Fruit fly (Drosophila melanogaster) whole organism, wandering third instar larva: Measurements from ENCODE around the gene CG18178.

Experiments used
- CG32264 ChIP-seq: fragments of 200-800 bp; sonication (Bioruptor generic); optimal IDR thresholded peaks from 2 replicates; lab custom pipeline; 2016; ENCODE audit warnings: missing biosample characterization, missing genetic modification characterization
- CG9705 ChIP-seq: fragments of 200-800 bp; sonication (Bioruptor generic); optimal IDR thresholded peaks from 2 replicates; lab custom pipeline; 2018; ENCODE audit warnings: missing biosample characterization, mild to moderate bottlenecking, missing genetic modification characterization
- CrebA ChIP-seq: fragments of 200-800 bp; sonication (Bioruptor generic); optimal IDR thresholded peaks from 2 replicates; lab custom pipeline; 2016; ENCODE audit warnings: missing biosample characterization, mild to moderate bottlenecking, missing genetic modification characterization, borderline replicate concordance
- Dfd ChIP-seq: fragments of >200 bp; optimal IDR thresholded peaks from 2 replicates; lab custom pipeline; 2017; ENCODE audit warnings: missing biosample characterization, missing genetic modification characterization
- Dif ChIP-seq: fragments of 200-275, 200-300 bp; sonication (Bioruptor generic); optimal IDR thresholded peaks from 2 replicates; lab custom pipeline; 2018; ENCODE audit warnings: missing biosample characterization, missing genetic modification characterization; ENCODE audit not compliant: partially characterized antibody
- GATAd ChIP-seq: sonication (Bioruptor generic); optimal IDR thresholded peaks from 2 replicates; lab custom pipeline; 2016; ENCODE audit warnings: missing biosample characterization, missing genetic modification characterization
- HLH106 ChIP-seq: fragments of 200-800 bp; optimal IDR thresholded peaks from 3 replicates; lab custom pipeline; 2019; ENCODE audit warnings: missing biosample characterization, mild to moderate bottlenecking, missing genetic modification characterization, moderate library complexity
- Hnf4 ChIP-seq: fragments of 200-800 bp; sonication (Bioruptor generic); optimal IDR thresholded peaks from 2 replicates; lab custom pipeline; 2016; ENCODE audit warnings: missing biosample characterization, mild to moderate bottlenecking, missing genetic modification characterization
- Hr78 ChIP-seq: fragments of >200 bp; optimal IDR thresholded peaks from 2 replicates; lab custom pipeline; 2017; ENCODE audit warnings: missing biosample characterization, missing genetic modification characterization
- Hr83 ChIP-seq: fragments of 200-300 bp; sonication (Bioruptor generic); optimal IDR thresholded peaks from 2 replicates; lab custom pipeline; 2016; ENCODE audit warnings: missing biosample characterization, mild to moderate bottlenecking, missing genetic modification characterization, moderate library complexity; ENCODE audit not compliant: poor library complexity, severe bottlenecking
- Jra ChIP-seq: sonication (Bioruptor generic); optimal IDR thresholded peaks from 2 replicates; lab custom pipeline; 2016; ENCODE audit warnings: missing biosample characterization, missing genetic modification characterization
- Mio ChIP-seq: sonication (Bioruptor generic); optimal IDR thresholded peaks from 2 replicates; lab custom pipeline; 2016; ENCODE audit warnings: missing biosample characterization, missing genetic modification characterization
- Myc ChIP-seq: fragments of >200 bp; optimal IDR thresholded peaks from 2 replicates; lab custom pipeline; 2017
- N ChIP-seq: fragments of >200 bp; optimal IDR thresholded peaks from 2 replicates; lab custom pipeline; 2018; ENCODE audit warnings: missing biosample characterization, missing external identifiers, missing genetic modification characterization
- OdsH ChIP-seq: fragments of 200-800 bp; sonication (Bioruptor generic); optimal IDR thresholded peaks from 2 replicates; lab custom pipeline; 2016; ENCODE audit warnings: missing biosample characterization, mild to moderate bottlenecking, missing genetic modification characterization
- Rel ChIP-seq, 2 experiments: fragments of 200-800 bp; sonication (Bioruptor generic) in 1 of 2; optimal IDR thresholded peaks; 2 replicates in 1 of 2; 3 replicates in 1 of 2; lab custom pipeline; 2016 to 2019; ENCODE audit warnings: mild to moderate bottlenecking in 2 of 2, missing biosample characterization in 2 of 2, missing genetic modification characterization in 2 of 2, moderate library complexity in 1 of 2
- Sp1 ChIP-seq: fragments of 200-800 bp; sonication (Bioruptor generic); optimal IDR thresholded peaks from 3 replicates; lab custom pipeline; 2019; ENCODE audit warnings: missing biosample characterization, mild to moderate bottlenecking, missing genetic modification characterization, moderate library complexity
- Vsx2 ChIP-seq: fragments of 200-300, 225-300 bp; sonication (Bioruptor generic); optimal IDR thresholded peaks from 2 replicates; lab custom pipeline; 2018; ENCODE audit warnings: missing biosample characterization, missing genetic modification characterization; ENCODE audit not compliant: partially characterized antibody
- br ChIP-seq: fragments of 200-800 bp; sonication (Bioruptor generic); optimal IDR thresholded peaks from 2 replicates; lab custom pipeline; 2016; ENCODE audit warnings: missing biosample characterization, missing genetic modification characterization
- brk ChIP-seq: fragments of 200-800 bp; sonication (Bioruptor generic); optimal IDR thresholded peaks from 2 replicates; lab custom pipeline; 2016; ENCODE audit warnings: missing biosample characterization, mild to moderate bottlenecking, missing genetic modification characterization
- dl ChIP-seq, 2 experiments: fragments of 175-275, 200-275 bp in 1 of 2; fragments of 200-275 bp in 1 of 2; sonication (Bioruptor generic); optimal IDR thresholded peaks; lab custom pipeline; 2018; ENCODE audit warnings: mild to moderate bottlenecking in 2 of 2, missing biosample characterization in 2 of 2, missing genetic modification characterization in 2 of 2, moderate library complexity in 2 of 2; ENCODE audit not compliant: partially characterized antibody in 2 of 2, insufficient read depth in 1 of 2
- dmrt93B ChIP-seq: fragments of 200-800 bp; sonication (Bioruptor generic); optimal IDR thresholded peaks from 2 replicates; lab custom pipeline; 2018; ENCODE audit warnings: missing biosample characterization, mild to moderate bottlenecking, missing genetic modification characterization
- dsf ChIP-seq: sonication (Bioruptor generic); optimal IDR thresholded peaks from 2 replicates; lab custom pipeline; 2016; ENCODE audit warnings: missing biosample characterization, missing genetic modification characterization, borderline replicate concordance
- ey ChIP-seq: fragments of 200-800 bp; sonication (Bioruptor generic); optimal IDR thresholded peaks from 2 replicates; lab custom pipeline; 2016; ENCODE audit warnings: missing biosample characterization, missing genetic modification characterization
- foxo ChIP-seq, 2 experiments: fragments of 200-800 bp; sonication (Bioruptor generic); optimal IDR thresholded peaks; 2 replicates in 1 of 2; 3 replicates in 1 of 2; lab custom pipeline; 2016 to 2017; ENCODE audit warnings: missing biosample characterization in 2 of 2, missing genetic modification characterization in 2 of 2
- fru ChIP-seq: fragments of 200-800 bp; sonication (Bioruptor generic); optimal IDR thresholded peaks from 3 replicates; lab custom pipeline; 2016; ENCODE audit warnings: missing biosample characterization, mild to moderate bottlenecking, missing genetic modification characterization
- h ChIP-seq: fragments of 200-800 bp; sonication (Bioruptor generic); optimal IDR thresholded peaks from 3 replicates; lab custom pipeline; 2016; ENCODE audit warnings: missing biosample characterization, mild to moderate bottlenecking, missing genetic modification characterization
- jim ChIP-seq: fragments of 175-275, 200-325 bp; sonication (Bioruptor generic); optimal IDR thresholded peaks from 2 replicates; lab custom pipeline; 2016; ENCODE audit warnings: missing biosample characterization, mild to moderate bottlenecking, missing genetic modification characterization
- lola ChIP-seq: fragments of >200 bp; optimal IDR thresholded peaks from 2 replicates; lab custom pipeline; 2017; ENCODE audit warnings: missing biosample characterization, missing genetic modification characterization
- pan ChIP-seq: fragments of >200 bp; optimal IDR thresholded peaks from 2 replicates; lab custom pipeline; 2017
- psq ChIP-seq: fragments of 200-800 bp; sonication (Bioruptor generic); optimal IDR thresholded peaks from 3 replicates; lab custom pipeline; 2017; ENCODE audit warnings: missing biosample characterization, mild to moderate bottlenecking, missing genetic modification characterization, moderate library complexity
- rgr ChIP-seq: fragments of 200-800 bp; sonication (Bioruptor generic); optimal IDR thresholded peaks from 3 replicates; lab custom pipeline; 2016; ENCODE audit warnings: missing biosample characterization, mild to moderate bottlenecking, missing genetic modification characterization
- sage ChIP-seq: fragments of 200-800 bp; sonication (Bioruptor generic); optimal IDR thresholded peaks from 2 replicates; lab custom pipeline; 2016; ENCODE audit warnings: missing biosample characterization, mild to moderate bottlenecking, missing genetic modification characterization
- sv ChIP-seq: fragments of 200-800 bp; sonication (Bioruptor generic); optimal IDR thresholded peaks from 3 replicates; lab custom pipeline; 2016; ENCODE audit warnings: missing biosample characterization, missing genetic modification characterization
- tai ChIP-seq: sonication (Bioruptor generic); optimal IDR thresholded peaks from 2 replicates; lab custom pipeline; 2016; ENCODE audit warnings: missing biosample characterization, missing genetic modification characterization
- usp ChIP-seq: fragments of >200 bp; optimal IDR thresholded peaks from 2 replicates; lab custom pipeline; 2017; ENCODE audit warnings: missing biosample characterization, missing genetic modification characterization
- woc ChIP-seq: sonication (Bioruptor generic); optimal IDR thresholded peaks from 2 replicates; lab custom pipeline; 2016; ENCODE audit warnings: missing biosample characterization, mild to moderate bottlenecking, missing genetic modification characterization

CG18178 gene

DNA sequence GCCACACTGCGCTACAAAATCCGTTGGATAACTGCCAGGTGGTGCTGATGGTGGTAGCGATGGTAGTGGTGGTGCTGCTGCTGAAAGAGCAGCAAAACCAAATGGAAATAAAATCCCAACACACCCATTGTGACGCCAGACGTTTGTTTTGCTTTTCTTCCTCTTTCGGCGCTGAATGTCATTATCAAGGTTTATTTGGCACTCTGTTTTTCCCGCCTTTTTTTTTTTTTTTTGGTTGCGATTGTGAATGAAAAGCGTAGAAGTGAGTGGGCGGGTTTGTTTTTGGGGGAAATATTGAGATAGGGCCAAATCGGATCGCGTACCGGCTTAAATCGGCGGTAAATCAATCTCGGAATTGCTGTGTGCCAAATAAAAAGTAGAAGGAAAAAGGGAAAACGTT lies 41.7 kb downstream of the CG18178 start:
- no peak for TF ChIP-seq psq (GFP tag; lab: Kevin White, UChicago)
- no peak for TF ChIP-seq Rel (GFP tag; optimal IDR thresholded peaks at IDR 0.05; lab: Kevin White, UChicago)
- TF ChIP-seq Rel (tag; optimal IDR thresholded peaks at IDR 0.05; lab: Kevin White, UChicago) = peak; percentile 60

DNA sequence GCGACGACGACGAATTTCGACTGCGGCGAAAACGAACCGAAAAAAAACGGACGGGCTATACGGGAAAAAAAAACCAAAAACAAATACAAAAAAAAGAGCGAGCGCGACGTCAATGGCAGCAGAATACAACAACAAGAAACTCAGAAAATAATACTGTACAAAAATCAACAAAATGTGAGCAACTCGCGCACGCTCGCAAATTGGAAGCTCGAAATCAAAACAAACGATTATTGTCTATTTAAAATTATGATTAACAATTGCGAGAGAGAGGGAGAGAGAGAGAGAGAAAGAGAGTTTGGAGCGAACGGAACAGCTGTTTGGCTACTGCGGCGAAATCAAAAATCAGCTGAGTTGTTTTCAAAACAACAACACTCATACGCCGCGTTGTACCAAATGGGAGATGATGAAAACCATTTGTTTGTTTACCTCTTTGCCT lies 43.4 kb downstream of the CG18178 start:
- no peak for TF ChIP-seq Mio (GFP tag; lab: Kevin White, UChicago)
- TF ChIP-seq h (GFP tag; lab: Kevin White, UChicago) = peak; percentile 66
- TF ChIP-seq psq (GFP tag; lab: Kevin White, UChicago) = peak; percentile 42
- TF ChIP-seq Dif (GFP tag; lab: Kevin White, UChicago) = peak; percentile 43
- peak; percentile 13 for TF ChIP-seq OdsH
- TF ChIP-seq br (GFP tag; lab: Kevin White, UChicago) = peak; percentile 59
- no peak for TF ChIP-seq Vsx2 (GFP tag; lab: Kevin White, UChicago)
- TF ChIP-seq sage (GFP tag; lab: Kevin White, UChicago) = peak; percentile 82
- TF ChIP-seq Rel (GFP tag; optimal IDR thresholded peaks at IDR 0.05; lab: Kevin White, UChicago) = peak; percentile 90
- peak; percentile 74 for TF ChIP-seq Rel (tag; optimal IDR thresholded peaks at IDR 0.05; lab: Kevin White, UChicago)
- TF ChIP-seq CG9705 = peak; percentile 59
- no peak for TF ChIP-seq lola (GFP tag; lab: Kevin White, UChicago)
- TF ChIP-seq dsf = no peak
- no peak for TF ChIP-seq CrebA (GFP tag; lab: Kevin White, UChicago)
- TF ChIP-seq Sp1 (GFP tag; lab: Kevin White, UChicago) = peak; percentile 93
- TF ChIP-seq dmrt93B (GFP tag; lab: Kevin White, UChicago) = no peak
- no peak for TF ChIP-seq dl (GFP tag; optimal IDR thresholded peaks at IDR 0.05; lab: Kevin White, UChicago; ENCODE audit: insufficient read depth in 1 of 2, partially characterized antibody in 2 of 2)
- no peak for TF ChIP-seq Hr78
- TF ChIP-seq Hnf4 = peak; percentile 32
- TF ChIP-seq CG32264 = peak; percentile 77
- TF ChIP-seq rgr (GFP tag; lab: Kevin White, UChicago) = peak; percentile 18
- TF ChIP-seq HLH106 (tag; lab: Kevin White, UChicago) = peak; percentile 25
- TF ChIP-seq Myc (lab: Kevin White, UChicago) = no peak
- peak; percentile 9 for TF ChIP-seq fru (GFP tag; lab: Kevin White, UChicago)
- TF ChIP-seq GATAd (GFP tag; lab: Kevin White, UChicago) = no peak
- TF ChIP-seq tai (GFP tag; lab: Kevin White, UChicago) = no peak
- TF ChIP-seq usp (GFP tag; lab: Kevin White, UChicago) = no peak
- peak; percentile 83 for TF ChIP-seq jim (GFP tag; lab: Kevin White, UChicago)
- no peak for TF ChIP-seq Jra (GFP tag; lab: Kevin White, UChicago)
- TF ChIP-seq sv (GFP tag; lab: Kevin White, UChicago) = no peak
- TF ChIP-seq ey (GFP tag; lab: Kevin White, UChicago) = no peak
- no peak for TF ChIP-seq brk (GFP tag; lab: Kevin White, UChicago)
- TF ChIP-seq foxo (GFP tag; optimal IDR thresholded peaks at IDR 0.05; lab: Kevin White, UChicago) = peak in 1 of 2 experiments; percentile 77
- TF ChIP-seq Dfd (GFP tag; lab: Kevin White, UChicago) = no peak
- TF ChIP-seq pan (lab: Kevin White, UChicago) = no peak
- TF ChIP-seq N (GFP tag; lab: Kevin White, UChicago) = no peak
- no peak for TF ChIP-seq Hr83 (GFP tag; lab: Kevin White, UChicago)
- TF ChIP-seq woc (GFP tag; lab: Kevin White, UChicago) = no peak

DNA sequence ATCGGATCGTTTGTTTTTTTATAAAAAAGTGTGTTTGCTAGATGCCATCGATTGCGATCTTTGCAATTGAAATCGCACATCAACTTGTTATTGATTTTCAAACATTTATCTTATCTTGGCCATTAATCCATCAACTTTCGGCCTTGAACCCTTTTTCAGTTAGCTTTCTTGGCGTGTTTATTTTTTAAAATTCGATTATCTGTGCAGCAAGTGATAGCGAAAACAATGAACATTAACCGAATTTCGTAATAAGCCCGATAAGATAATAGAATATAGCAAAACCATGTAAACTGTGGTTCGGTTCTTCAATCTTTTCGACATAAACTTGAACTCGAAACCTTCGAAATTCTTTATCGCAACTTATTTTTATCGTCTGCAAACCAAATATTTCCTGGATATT lies 44.6 kb downstream of the CG18178 start:
- no peak for TF ChIP-seq sv (GFP tag; lab: Kevin White, UChicago)
- no peak for TF ChIP-seq foxo (GFP tag; optimal IDR thresholded peaks at IDR 0.05; lab: Kevin White, UChicago)
- no peak for TF ChIP-seq Vsx2 (GFP tag; lab: Kevin White, UChicago)
- no peak for TF ChIP-seq sage (GFP tag; lab: Kevin White, UChicago)
- TF ChIP-seq woc (GFP tag; lab: Kevin White, UChicago) = no peak
